Fruit fly (Drosophila melanogaster) whole organism, embryonic: Measurements from ENCODE around the gene mRpS14.

ENCODE experiments used
- Ada2b ChIP-seq: fragments of 200-800 bp; sonication (Bioruptor generic); IDR thresholded peaks from 2 replicates; pipeline ENCODE4 v1.3.6; 2022; ENCODE audit warnings: missing biosample characterization, missing genetic modification characterization
- Atf3 ChIP-seq: fragments of 200-800 bp; sonication (Bioruptor generic); optimal IDR thresholded peaks from 3 replicates; lab custom pipeline; 2016; ENCODE audit warnings: missing biosample characterization, missing genetic modification characterization
- Atf6 ChIP-seq: fragments of 200-800 bp; sonication (Bioruptor generic); IDR thresholded peaks from 2 replicates; pipeline ENCODE4 v1.3.6; 2022; ENCODE audit warnings: missing biosample characterization, missing genetic modification characterization
- CG11723 ChIP-seq: fragments of 200-800 bp; sonication (Bioruptor generic); optimal IDR thresholded peaks from 2 replicates; lab custom pipeline; 2017; ENCODE audit warnings: missing biosample characterization, mild to moderate bottlenecking, missing genetic modification characterization
- CG13424 ChIP-seq: fragments of 200-800 bp; sonication (Bioruptor generic); optimal IDR thresholded peaks from 2 replicates; lab custom pipeline; 2019; ENCODE audit warnings: missing biosample characterization, mild to moderate bottlenecking, missing genetic modification characterization, moderate library complexity
- CG14710 ChIP-seq: fragments of 200-800 bp; sonication (Bioruptor generic); optimal IDR thresholded peaks from 3 replicates; lab custom pipeline; 2019; ENCODE audit warnings: missing biosample characterization, mild to moderate bottlenecking, missing genetic modification characterization, moderate library complexity
- CG15601 ChIP-seq: fragments of 200-800 bp; sonication (Bioruptor generic); optimal IDR thresholded peaks from 3 replicates; lab custom pipeline; 2019; ENCODE audit warnings: missing biosample characterization, mild to moderate bottlenecking, missing genetic modification characterization, moderate library complexity
- CG16863 ChIP-seq: fragments of 200-800 bp; sonication (Bioruptor generic); optimal IDR thresholded peaks from 3 replicates; lab custom pipeline; 2016; ENCODE audit warnings: missing biosample characterization, missing genetic modification characterization
- CG17359 ChIP-seq: fragments of 200-800 bp; sonication (Bioruptor generic); optimal IDR thresholded peaks from 3 replicates; lab custom pipeline; 2018; ENCODE audit warnings: missing biosample characterization, mild to moderate bottlenecking, missing genetic modification characterization, moderate library complexity
- CG18476 ChIP-seq: fragments of 200-800 bp; sonication (Bioruptor generic); optimal IDR thresholded peaks from 2 replicates; lab custom pipeline; 2016; ENCODE audit warnings: missing biosample characterization, mild to moderate bottlenecking, missing genetic modification characterization
- CG3065 ChIP-seq: fragments of 200-800 bp; sonication (Bioruptor generic); optimal IDR thresholded peaks from 2 replicates; lab custom pipeline; 2016; ENCODE audit warnings: missing biosample characterization, missing genetic modification characterization
- CG3281 ChIP-seq: fragments of 200-800 bp; sonication (Bioruptor generic); optimal IDR thresholded peaks from 3 replicates; lab custom pipeline; 2017; ENCODE audit warnings: missing biosample characterization, mild to moderate bottlenecking, missing genetic modification characterization
- CG33557 ChIP-seq: fragments of 200-800 bp; sonication (Bioruptor generic); optimal IDR thresholded peaks from 2 replicates; lab custom pipeline; 2019; ENCODE audit warnings: missing biosample characterization, mild to moderate bottlenecking, missing genetic modification characterization, moderate library complexity
- CG3838 ChIP-seq: fragments of 200-800 bp; sonication (Bioruptor generic); optimal IDR thresholded peaks from 3 replicates; lab custom pipeline; 2016; ENCODE audit warnings: missing biosample characterization, missing genetic modification characterization
- CG6654 ChIP-seq: fragments of 200-800 bp; sonication (Bioruptor generic); optimal IDR thresholded peaks from 2 replicates; lab custom pipeline; 2017; ENCODE audit warnings: missing biosample characterization, mild to moderate bottlenecking, missing genetic modification characterization
- CG7745 ChIP-seq: fragments of 200-800 bp; sonication (Bioruptor generic); optimal IDR thresholded peaks from 2 replicates; lab custom pipeline; 2018; ENCODE audit warnings: missing biosample characterization, mild to moderate bottlenecking, missing genetic modification characterization, moderate library complexity
- CG8089 ChIP-seq: fragments of 200-800 bp; sonication (Bioruptor generic); optimal IDR thresholded peaks from 3 replicates; lab custom pipeline; 2016; ENCODE audit warnings: missing biosample characterization, missing genetic modification characterization
- CG8359 ChIP-seq: fragments of 200-800 bp; sonication (Bioruptor generic); optimal IDR thresholded peaks from 2 replicates; lab custom pipeline; 2017; ENCODE audit warnings: missing biosample characterization, mild to moderate bottlenecking, missing genetic modification characterization, borderline replicate concordance
- CG8388 ChIP-seq: fragments of 200-800 bp; sonication (Bioruptor generic); optimal IDR thresholded peaks from 2 replicates; lab custom pipeline; 2019; ENCODE audit warnings: missing biosample characterization, mild to moderate bottlenecking, missing genetic modification characterization, moderate library complexity
- CG9609 ChIP-seq: fragments of 200-800 bp; sonication (Bioruptor generic); optimal IDR thresholded peaks from 3 replicates; lab custom pipeline; 2016; ENCODE audit warnings: missing biosample characterization, missing genetic modification characterization
- CG9727 ChIP-seq: fragments of 200-800 bp; sonication (Bioruptor generic); optimal IDR thresholded peaks from 3 replicates; lab custom pipeline; 2017; ENCODE audit warnings: missing biosample characterization, mild to moderate bottlenecking, missing genetic modification characterization
- CG9817 ChIP-seq: fragments of 200-800 bp; sonication (Bioruptor generic); optimal IDR thresholded peaks from 2 replicates; lab custom pipeline; 2018; ENCODE audit warnings: missing biosample characterization, mild to moderate bottlenecking, missing genetic modification characterization, moderate library complexity
- CHES-1-like ChIP-seq: fragments of 200-800 bp; sonication (Bioruptor generic); optimal IDR thresholded peaks from 2 replicates; lab custom pipeline; 2016; ENCODE audit warnings: missing biosample characterization, missing genetic modification characterization
- GATAe ChIP-seq: fragments of 200-800 bp; sonication (Bioruptor generic); conservative IDR thresholded peaks from 2 replicates; pipeline ENCODE4 v1.3.6; 2022; ENCODE audit warnings: missing biosample characterization, missing genetic modification characterization
- Gug ChIP-seq: fragments of 200-800 bp; sonication (Bioruptor generic); IDR thresholded peaks from 4 replicates; pipeline ENCODE4 v1.3.6; 2022; ENCODE audit warnings: missing biosample characterization, missing genetic modification characterization
- MBD-R2 ChIP-seq: fragments of 200-800 bp; sonication (Bioruptor generic); IDR thresholded peaks from 2 replicates; pipeline ENCODE4 v1.3.6; 2022; ENCODE audit warnings: missing biosample characterization, missing genetic modification characterization
- NC2α ChIP-seq: fragments of 200-800 bp; sonication (Bioruptor generic); optimal IDR thresholded peaks from 2 replicates; lab custom pipeline; 2016; ENCODE audit warnings: missing biosample characterization, missing genetic modification characterization
- Opbp ChIP-seq: fragments of 200-800 bp; sonication (Bioruptor generic); IDR thresholded peaks from 3 replicates; pipeline ENCODE4 v1.3.6; 2022; ENCODE audit warnings: missing biosample characterization, missing genetic modification characterization; ENCODE audit not compliant: partially characterized antibody
- Ptx1 ChIP-seq: fragments of 200-800 bp; sonication (Bioruptor generic); IDR thresholded peaks from 2 replicates; pipeline ENCODE4 v1.3.6; 2022; ENCODE audit warnings: missing biosample characterization, missing genetic modification characterization
- Usf ChIP-seq: fragments of 200-800 bp; sonication (Bioruptor generic); optimal IDR thresholded peaks from 2 replicates; lab custom pipeline; 2017; ENCODE audit warnings: missing genotype, missing biosample characterization, missing genetic modification characterization
- abd-A ChIP-seq: fragments of 200-800 bp; sonication (Bioruptor generic); optimal IDR thresholded peaks from 3 replicates; lab custom pipeline; 2019; ENCODE audit warnings: missing biosample characterization, mild to moderate bottlenecking, missing genetic modification characterization, moderate library complexity
- ac ChIP-seq: fragments of 200-800 bp; sonication (Bioruptor generic); optimal IDR thresholded peaks from 3 replicates; lab custom pipeline; 2017; ENCODE audit warnings: missing biosample characterization, mild to moderate bottlenecking, missing genetic modification characterization
- cad ChIP-seq: fragments of >200 bp; optimal IDR thresholded peaks from 2 replicates; lab custom pipeline; 2017; ENCODE audit warnings: missing biosample characterization, missing genetic modification characterization
- chinmo ChIP-seq: fragments of 200-800 bp; sonication (Bioruptor generic); IDR thresholded peaks from 4 replicates; pipeline ENCODE4 v1.3.6; 2022; ENCODE audit warnings: missing biosample characterization, missing genetic modification characterization; ENCODE audit not compliant: partially characterized antibody
- chn ChIP-seq: fragments of 200-800 bp; sonication (Bioruptor generic); optimal IDR thresholded peaks from 2 replicates; lab custom pipeline; 2016; ENCODE audit warnings: missing biosample characterization, missing genetic modification characterization
- crol ChIP-seq: fragments of 200-800 bp; sonication (Bioruptor generic); IDR thresholded peaks from 2 replicates; pipeline ENCODE4 v1.3.6; 2022; ENCODE audit warnings: missing biosample characterization, missing genetic modification characterization
- dysf ChIP-seq: fragments of 200-800 bp; sonication (Bioruptor generic); IDR thresholded peaks from 3 replicates; pipeline ENCODE4 v1.3.6; 2022; ENCODE audit warnings: missing biosample characterization, missing genetic modification characterization
- fd96Cb ChIP-seq: fragments of 200-800 bp; sonication (Bioruptor generic); optimal IDR thresholded peaks from 2 replicates; lab custom pipeline; 2018; ENCODE audit warnings: missing biosample characterization, mild to moderate bottlenecking, missing genetic modification characterization, moderate library complexity
- gcm2 ChIP-seq: fragments of 200-800 bp; sonication (Bioruptor generic); optimal IDR thresholded peaks from 2 replicates; lab custom pipeline; 2016; ENCODE audit warnings: missing biosample characterization, missing genetic modification characterization
- lov ChIP-seq, 2 experiments: fragments of 200-800 bp in 1 of 2; fragments of >200 bp in 1 of 2; sonication (Bioruptor generic) in 1 of 2; IDR thresholded peaks in 1 of 2; optimal IDR thresholded peaks in 1 of 2; 2 replicates in 1 of 2; 3 replicates in 1 of 2; pipeline versions ENCODE4 v1.3.6 to Lab custom; 2017 to 2022; ENCODE audit warnings: missing biosample characterization in 1 of 2, missing genetic modification characterization in 1 of 2
- mam ChIP-seq: fragments of 200-800 bp; sonication (Bioruptor generic); optimal IDR thresholded peaks from 3 replicates; lab custom pipeline; 2016; ENCODE audit warnings: missing biosample characterization, missing genetic modification characterization
- mirr ChIP-seq: fragments of 200-800 bp; sonication (Bioruptor generic); optimal IDR thresholded peaks from 3 replicates; lab custom pipeline; 2018; ENCODE audit warnings: missing biosample characterization, mild to moderate bottlenecking, missing genetic modification characterization
- odd ChIP-seq: fragments of 200-800 bp; sonication (Bioruptor generic); optimal IDR thresholded peaks from 2 replicates; lab custom pipeline; 2017; ENCODE audit warnings: missing biosample characterization, mild to moderate bottlenecking, missing genetic modification characterization
- pb ChIP-seq: fragments of 200-800 bp; sonication (Bioruptor generic); optimal IDR thresholded peaks from 3 replicates; lab custom pipeline; 2016; ENCODE audit warnings: missing biosample characterization, missing genetic modification characterization
- sc ChIP-seq, 3 experiments: fragments of >200 bp in 2 of 3; fragments of 200-800 bp in 1 of 3; sonication (Bioruptor generic) in 1 of 3; optimal IDR thresholded peaks; 2 replicates in 2 of 3; 3 replicates in 1 of 3; lab custom pipeline; 2017; ENCODE audit warnings: mild to moderate bottlenecking in 1 of 3, missing biosample characterization in 1 of 3, missing genetic modification characterization in 1 of 3, missing genetic modification reagents in 1 of 3
- slou ChIP-seq: fragments of 200-800 bp; sonication (Bioruptor generic); optimal IDR thresholded peaks from 3 replicates; lab custom pipeline; 2016; ENCODE audit warnings: missing biosample characterization, missing genetic modification characterization
- trem ChIP-seq: fragments of 200-800 bp; optimal IDR thresholded peaks from 3 replicates; lab custom pipeline; 2019; ENCODE audit warnings: missing biosample characterization, mild to moderate bottlenecking, missing genetic modification characterization, moderate library complexity
- wdn ChIP-seq: fragments of 200-800 bp; sonication (Bioruptor generic); IDR thresholded peaks from 2 replicates; pipeline ENCODE4 v1.3.6; 2022; ENCODE audit warnings: missing biosample characterization, missing genetic modification characterization

Gene mRpS14

DNA sequence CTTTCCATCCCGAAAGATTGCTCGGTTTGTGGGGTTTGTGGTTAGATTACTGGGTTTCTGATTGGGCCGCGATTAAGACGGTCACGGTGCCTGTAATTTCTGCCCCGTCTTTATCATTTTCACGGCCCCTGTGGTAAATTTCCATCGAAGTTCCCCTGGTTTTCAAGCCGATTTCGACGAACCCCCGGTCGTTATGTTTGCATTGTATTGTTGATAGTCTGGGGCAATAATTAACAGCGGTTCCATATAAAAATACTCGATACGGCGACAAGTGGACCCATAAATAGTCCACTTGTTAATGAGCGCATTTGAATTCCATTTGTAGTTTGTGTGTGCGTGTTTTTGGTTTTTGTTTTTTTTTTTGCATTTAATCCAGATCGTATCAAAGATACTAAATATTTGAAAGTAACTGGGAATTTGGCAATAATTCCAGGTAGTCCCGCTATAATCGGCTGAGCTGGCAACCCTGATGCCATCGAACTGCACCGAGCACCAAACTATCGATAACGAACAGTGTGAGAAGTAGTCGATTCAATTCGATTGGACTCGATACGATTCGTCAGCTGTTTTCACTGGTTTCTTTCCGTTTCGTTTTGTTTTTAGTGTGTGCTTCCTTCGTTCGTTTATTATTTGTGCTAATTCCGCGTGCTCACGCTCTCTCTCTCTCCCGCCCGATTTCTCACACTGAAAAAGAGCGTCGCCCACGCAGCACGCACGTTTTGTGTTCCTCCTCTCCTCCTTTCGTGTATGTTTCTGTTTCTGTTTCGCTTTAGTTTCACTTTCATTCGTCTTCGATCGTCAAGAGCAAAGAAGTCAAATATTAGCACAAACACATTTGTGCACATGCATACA lies 25.5 kb upstream of the mRpS14 start:
- TF ChIP-seq CG9817 (tag; lab: Kevin White, UChicago) = no peak
- TF ChIP-seq CHES-1-like (GFP tag; lab: Kevin White, UChicago) = peak; percentile 66
- TF ChIP-seq Ptx1 (GFP tag; lab: Robert Waterston, UW) = peak; percentile 32; the same call in 1 of the 2 replicates
- TF ChIP-seq CG6654 = no peak
- TF ChIP-seq dysf (GFP tag; lab: Robert Waterston, UW) = no peak
- TF ChIP-seq CG9727 = peak; percentile 14
- TF ChIP-seq CG18476 (GFP tag; lab: Kevin White, UChicago) = no peak
- TF ChIP-seq CG8388 (GFP tag; lab: Kevin White, UChicago) = no peak
- peak; percentile 30; the same call in 1 of the 2 replicates for TF ChIP-seq crol (GFP tag; lab: Robert Waterston, UW)
- TF ChIP-seq CG17359 (tag; lab: Kevin White, UChicago) = peak; percentile 11
- no peak for TF ChIP-seq CG3065
- peak; percentile 22 for TF ChIP-seq chn (GFP tag; lab: Kevin White, UChicago)
- TF ChIP-seq NC2α = no peak
- peak; percentile 88 for TF ChIP-seq Opbp (GFP tag; lab: Robert Waterston, UW)
- 0 out of 2 replicates have a peak, but pooled peaks have one; percentile 27 for TF ChIP-seq Atf6 (GFP tag; lab: Robert Waterston, UW)
- no peak for TF ChIP-seq CG8359
- TF ChIP-seq gcm2 (GFP tag; lab: Kevin White, UChicago) = no peak
- peak; percentile 52 for TF ChIP-seq trem (tag; lab: Kevin White, UChicago)
- no peak for TF ChIP-seq odd (GFP tag; lab: Kevin White, UChicago)
- TF ChIP-seq chinmo (GFP tag; lab: Robert Waterston, UW) = peak; percentile 90
- peak; percentile 40 for TF ChIP-seq CG14710 (tag; lab: Kevin White, UChicago)
- TF ChIP-seq CG8089 (GFP tag; lab: Kevin White, UChicago) = no peak
- TF ChIP-seq cad (GFP tag; lab: Kevin White, UChicago) = no peak
- 0 out of 2 replicates have a peak, but pooled peaks have one; percentile 22 for TF ChIP-seq Ada2b (GFP tag; lab: Robert Waterston, UW)
- no peak for TF ChIP-seq lov (optimal IDR thresholded peaks at IDR 0.05; lab: Kevin White, UChicago)
- TF ChIP-seq lov (GFP tag; IDR thresholded peaks at IDR 0.05; lab: Robert Waterston, UW) = no peak
- TF ChIP-seq mam = peak; percentile 49
- no peak for TF ChIP-seq ac (GFP tag; lab: Kevin White, UChicago)
- no peak for TF ChIP-seq wdn (GFP tag; lab: Robert Waterston, UW)
- peak; percentile 3 for TF ChIP-seq CG13424 (tag; lab: Kevin White, UChicago)
- no peak for TF ChIP-seq abd-A (tag; lab: Kevin White, UChicago)
- no peak for TF ChIP-seq GATAe
- no peak for TF ChIP-seq slou (GFP tag; lab: Kevin White, UChicago)
- peak; percentile 70 for TF ChIP-seq CG16863 (GFP tag; lab: Kevin White, UChicago)
- TF ChIP-seq Atf3 (GFP tag; lab: Kevin White, UChicago) = no peak
- TF ChIP-seq CG7745 (tag; lab: Kevin White, UChicago) = no peak
- no peak for TF ChIP-seq CG11723
- no peak for TF ChIP-seq mirr (GFP tag; lab: Kevin White, UChicago)
- TF ChIP-seq pb = no peak
- TF ChIP-seq CG3838 (GFP tag; lab: Kevin White, UChicago) = no peak
- peak; percentile 36 for TF ChIP-seq CG3281 (GFP tag; lab: Kevin White, UChicago)
- TF ChIP-seq CG33557 (GFP tag; lab: Kevin White, UChicago) = no peak
- TF ChIP-seq MBD-R2 (GFP tag; lab: Robert Waterston, UW) = peak; percentile 50; the same call in 1 of the 2 replicates
- peak; percentile 13; the same call in 1 of the 4 replicates for TF ChIP-seq Gug (GFP tag; lab: Robert Waterston, UW)
- TF ChIP-seq CG15601 (tag; lab: Kevin White, UChicago) = no peak
- no peak for TF ChIP-seq sc (optimal IDR thresholded peaks at IDR 0.05; lab: Kevin White, UChicago)
- no peak for TF ChIP-seq sc (GFP tag; optimal IDR thresholded peaks at IDR 0.05; lab: Kevin White, UChicago)
- no peak for TF ChIP-seq fd96Cb (tag; lab: Kevin White, UChicago)
- peak; percentile 10 for TF ChIP-seq CG9609 (GFP tag; lab: Kevin White, UChicago)
- no peak for TF ChIP-seq Usf
